Fruit fly (Drosophila melanogaster) Kc167 (cell line): ENCODE measurements around the gene Ptpmeg2.
A peak's percentile ranks its signal among the peaks of the same experiment; 100 is the strongest.

ENCODE experiments used
- Myc ChIP-seq: fragments of >200 bp; optimal IDR thresholded peaks from 2 replicates; lab custom pipeline; 2017; ENCODE audit warnings: missing external identifiers
- Sin3A ChIP-seq: fragments of >200 bp; optimal IDR thresholded peaks from 2 replicates; lab custom pipeline; 2018; ENCODE audit warnings: missing external identifiers
- h ChIP-seq: fragments of >200 bp; optimal IDR thresholded peaks from 3 replicates; lab custom pipeline; 2018; ENCODE audit warnings: missing external identifiers
- insv ChIP-seq: fragments of >200 bp; optimal IDR thresholded peaks from 3 replicates; lab custom pipeline; 2018; ENCODE audit warnings: missing external identifiers
- psq ChIP-seq: fragments of >200 bp; optimal IDR thresholded peaks from 2 replicates; lab custom pipeline; 2017; ENCODE audit warnings: missing external identifiers
- ttk ChIP-seq: sonication (Bioruptor generic); optimal IDR thresholded peaks from 2 replicates; lab custom pipeline; 2017; ENCODE audit warnings: missing external identifiers

The Ptpmeg2 gene

DNA sequence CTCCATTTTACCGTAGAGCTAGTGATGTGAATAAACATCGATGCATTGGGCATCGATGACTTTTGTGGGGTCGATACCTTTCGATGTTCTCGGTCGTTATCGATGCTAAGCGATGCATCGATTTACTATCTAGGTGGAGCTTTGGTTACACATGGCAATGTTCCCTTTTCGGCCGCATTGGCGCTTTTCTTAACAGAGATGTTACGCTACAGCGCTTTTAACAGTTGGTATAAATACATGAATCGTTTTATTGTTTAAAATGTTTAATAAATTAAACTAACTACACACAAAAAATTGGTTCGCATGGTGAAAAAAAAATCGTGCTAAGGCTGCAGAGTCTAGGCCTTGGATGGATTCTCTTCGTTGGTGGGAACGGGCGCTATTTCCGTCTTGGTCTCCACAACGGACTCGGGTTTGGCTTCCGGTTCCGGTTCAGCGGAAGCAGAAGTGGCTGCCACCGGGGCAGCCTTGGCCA is at the start of gene Ptpmeg2:
TSS of gene Ptpmeg2 (minus strand) at position 281 of the 475 bp plus-strand sequence.
- TF ChIP-seq psq (lab: Kevin White, UChicago) (no peak), Sin3A (lab: Kevin White, UChicago) (no peak), Myc (lab: Kevin White, UChicago) (no peak), ttk (lab: Kevin White, UChicago) (no peak)

DNA sequence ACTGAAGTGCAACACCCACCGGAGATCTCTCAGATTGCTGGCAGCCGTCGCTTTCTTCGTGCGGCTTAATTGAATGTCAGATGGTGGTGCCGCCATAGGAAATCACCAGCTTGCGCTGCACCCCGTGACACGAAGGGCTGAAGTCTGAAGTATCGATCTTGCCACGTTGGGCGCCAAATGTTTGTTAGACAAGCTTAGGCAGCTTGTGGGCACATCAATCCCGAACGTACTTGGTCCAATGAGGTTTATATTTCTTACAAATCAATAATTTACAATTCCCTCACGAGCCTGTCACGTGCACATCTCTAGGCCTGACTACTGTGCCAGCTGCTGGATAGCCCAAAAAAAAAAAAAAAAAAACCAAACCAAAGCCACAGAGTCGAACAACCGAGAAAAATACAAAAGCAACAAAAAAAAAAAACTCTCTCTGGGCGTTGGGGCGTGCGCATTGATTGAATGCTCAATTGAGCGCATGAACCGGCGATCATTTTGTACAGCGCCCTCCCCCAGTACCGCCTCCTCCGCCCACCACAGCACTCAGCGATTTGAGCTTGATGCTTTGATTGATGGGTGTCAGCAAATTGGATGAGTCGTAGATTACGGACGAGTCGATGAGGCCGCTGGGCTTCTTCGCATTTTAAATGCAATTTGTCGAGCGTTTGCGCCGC is 49.0 kb upstream of the Ptpmeg2 start:
- no peak for TF ChIP-seq Sin3A (lab: Kevin White, UChicago)
- TF ChIP-seq psq (lab: Kevin White, UChicago): no peak
- no peak for TF ChIP-seq insv (lab: Kevin White, UChicago)
- no peak for TF ChIP-seq Myc (lab: Kevin White, UChicago)
- no peak for TF ChIP-seq h
- TF ChIP-seq ttk (lab: Kevin White, UChicago): no peak

DNA sequence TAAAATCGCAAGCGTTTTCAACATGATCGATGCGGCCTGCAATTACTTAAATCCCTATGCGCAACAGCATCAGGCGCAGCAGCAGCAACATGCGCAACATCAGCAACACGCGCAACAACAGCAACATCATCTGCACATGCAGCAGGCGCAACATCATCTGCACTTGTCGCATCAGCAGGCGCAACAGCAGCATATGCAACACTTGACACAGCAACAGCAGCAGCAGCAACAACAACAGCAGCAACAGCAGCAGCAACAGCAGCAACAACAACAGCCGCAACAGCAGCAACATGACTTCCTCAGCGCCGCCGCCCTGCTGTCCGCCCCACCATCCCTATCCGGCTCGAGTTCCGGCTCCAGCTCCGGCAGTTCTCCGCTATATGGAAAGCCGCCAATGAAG is 35.7 kb upstream of the Ptpmeg2 start:
- no peak for TF ChIP-seq ttk (lab: Kevin White, UChicago)
- TF ChIP-seq Sin3A (lab: Kevin White, UChicago): no peak
- no peak for TF ChIP-seq insv (lab: Kevin White, UChicago)
- TF ChIP-seq psq (lab: Kevin White, UChicago): no peak
- no peak for TF ChIP-seq h
- TF ChIP-seq Myc (lab: Kevin White, UChicago): no peak

DNA sequence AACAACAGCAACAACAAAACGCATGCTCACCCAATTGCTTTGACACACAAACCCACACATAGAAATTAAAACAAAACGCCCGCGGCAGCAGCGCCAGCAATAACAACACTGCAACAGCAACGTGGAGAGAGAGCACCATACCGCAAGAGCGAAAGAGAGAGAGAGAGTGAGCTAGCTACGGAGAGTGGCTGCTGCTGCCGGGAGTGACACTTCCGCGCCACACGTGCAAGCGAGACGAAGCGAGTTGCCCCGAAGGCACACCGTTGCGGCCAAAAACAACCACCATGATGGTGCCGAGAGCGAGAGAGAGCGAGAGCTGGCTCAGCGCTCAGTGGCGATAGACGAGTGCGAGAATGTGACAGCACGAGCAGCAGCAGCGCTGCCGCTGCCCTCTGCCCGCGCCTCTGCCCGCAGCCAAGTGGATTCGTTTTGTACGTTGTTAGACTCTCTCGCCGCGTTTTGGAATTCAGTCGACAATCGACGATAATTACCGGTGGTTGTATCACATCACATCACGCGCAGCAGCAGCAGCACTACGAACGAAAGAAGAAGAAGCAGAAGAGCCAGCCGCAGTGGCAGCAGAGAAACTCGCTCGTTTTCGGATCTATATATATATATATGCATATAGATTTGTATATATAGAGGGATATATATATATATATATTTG is 34.9 kb upstream of the Ptpmeg2 start, which contains the start of gene btd:
TSS of gene btd (plus strand) at position 467 of the 667 bp plus-strand sequence.
- TF ChIP-seq Sin3A (lab: Kevin White, UChicago): no peak
- TF ChIP-seq Myc (lab: Kevin White, UChicago): no peak
- TF ChIP-seq ttk (lab: Kevin White, UChicago): no peak
- TF ChIP-seq insv (lab: Kevin White, UChicago): peak; percentile 2

DNA sequence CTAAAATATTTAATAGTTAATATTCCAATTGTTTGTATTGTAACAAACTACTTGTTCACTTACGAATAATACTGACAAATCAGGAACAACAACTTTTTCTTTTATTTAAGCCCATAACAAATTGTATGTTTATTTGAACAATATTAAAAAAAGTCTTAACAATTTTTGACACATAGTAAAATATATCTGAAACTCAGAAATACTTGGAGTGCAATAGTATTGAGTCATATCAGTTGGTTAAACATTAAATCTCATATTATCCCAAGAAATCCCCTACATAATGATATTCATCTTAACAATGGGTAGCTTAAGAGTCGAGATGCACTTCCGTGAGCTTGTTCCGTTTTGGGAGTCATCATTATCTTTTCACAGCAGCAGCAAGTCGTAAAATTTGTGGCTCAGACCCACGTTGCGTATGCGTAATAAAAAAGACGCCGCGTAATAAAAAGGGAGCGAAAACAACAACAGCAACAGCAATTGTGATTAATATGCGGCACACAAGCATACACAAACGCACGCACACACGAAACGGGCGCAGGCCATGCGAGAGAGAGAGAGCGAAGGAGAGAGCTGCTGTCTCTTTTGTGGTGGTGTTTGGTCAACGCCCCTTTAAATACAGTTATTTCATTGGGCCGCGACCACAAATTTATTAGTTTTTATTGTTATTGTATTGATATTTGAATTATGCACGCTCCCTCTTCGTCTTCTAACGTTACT is 33.5 kb upstream of the Ptpmeg2 start:
- TF ChIP-seq h (no peak), Sin3A (lab: Kevin White, UChicago) (no peak), psq (lab: Kevin White, UChicago) (no peak), insv (lab: Kevin White, UChicago) (no peak), ttk (lab: Kevin White, UChicago) (no peak), Myc (lab: Kevin White, UChicago) (no peak)

DNA sequence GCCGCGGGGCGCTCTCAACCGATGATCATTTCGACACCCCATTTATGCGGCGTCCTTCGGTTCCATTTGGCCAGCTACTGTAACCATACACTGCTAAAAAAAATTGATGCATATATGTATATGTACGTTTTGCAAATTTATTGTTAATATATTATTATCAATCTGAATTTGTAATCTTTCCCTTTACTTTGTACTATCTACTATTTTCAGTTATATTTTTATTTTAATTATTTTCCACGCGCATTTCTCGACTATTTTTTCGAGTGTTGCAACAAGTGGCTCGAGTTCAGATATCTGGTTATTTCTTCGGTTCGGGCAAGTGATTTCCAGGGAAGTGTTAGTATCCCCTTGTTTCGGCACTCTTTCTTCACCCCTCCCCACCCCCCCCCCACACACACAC is 30.2 kb upstream of the Ptpmeg2 start:
- TF ChIP-seq ttk (lab: Kevin White, UChicago): no peak
- no peak for TF ChIP-seq insv (lab: Kevin White, UChicago)
- TF ChIP-seq Myc (lab: Kevin White, UChicago): no peak
- TF ChIP-seq h: no peak
- TF ChIP-seq psq (lab: Kevin White, UChicago): no peak

DNA sequence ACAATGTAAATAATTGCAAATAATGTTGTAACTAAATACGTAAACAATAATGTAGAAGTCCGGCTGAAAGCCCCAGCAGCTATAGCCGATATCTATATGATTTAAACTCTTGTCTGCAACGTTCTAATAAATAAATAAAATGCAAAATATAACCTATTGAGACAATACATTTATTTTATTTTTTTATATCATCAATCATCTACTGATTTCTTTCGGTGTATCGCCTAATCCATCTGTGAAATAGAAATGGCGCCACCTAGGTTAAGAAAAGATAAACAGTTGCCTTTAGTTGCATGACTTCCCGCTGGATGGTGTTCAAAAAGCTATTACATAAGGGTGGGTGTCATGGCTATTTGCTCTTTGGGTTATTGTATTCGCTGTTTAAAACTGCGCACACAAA is 28.7 kb upstream of the Ptpmeg2 start:
- no peak for TF ChIP-seq Sin3A (lab: Kevin White, UChicago)
- no peak for TF ChIP-seq psq (lab: Kevin White, UChicago)
- no peak for TF ChIP-seq insv (lab: Kevin White, UChicago)
- no peak for TF ChIP-seq Myc (lab: Kevin White, UChicago)
- TF ChIP-seq ttk (lab: Kevin White, UChicago): no peak
- TF ChIP-seq h: no peak

DNA sequence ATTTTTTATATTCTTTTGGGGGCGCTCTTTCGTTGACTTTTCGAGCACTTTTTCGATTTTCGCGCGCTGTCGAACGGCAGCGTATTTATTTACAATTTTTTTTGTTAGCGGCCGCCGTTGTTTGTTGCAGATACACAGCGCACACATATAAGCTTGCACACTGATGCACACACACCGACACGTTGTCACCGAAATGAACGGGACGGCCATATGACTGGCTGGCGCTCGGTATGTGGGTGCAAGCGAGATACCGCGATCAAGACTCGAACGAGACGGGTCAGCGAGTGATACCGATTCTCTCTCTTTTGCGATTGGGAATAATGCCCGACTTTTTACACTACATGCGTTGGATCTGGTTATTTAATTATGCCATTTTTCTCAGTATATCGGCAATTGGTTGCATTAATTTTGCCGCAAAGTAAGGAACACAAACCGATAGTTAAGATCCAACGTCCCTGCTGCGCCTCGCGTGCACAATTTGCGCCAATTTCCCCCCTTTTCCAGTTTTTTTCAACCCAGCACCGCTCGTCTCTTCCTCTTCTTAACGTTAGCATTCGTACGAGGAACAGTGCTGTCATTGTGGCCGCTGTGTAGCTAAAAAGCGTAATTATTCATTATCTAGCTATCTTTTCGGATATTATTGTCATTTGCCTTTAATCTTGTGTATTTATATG is 27.7 kb upstream of the Ptpmeg2 start, which contains the start of gene nej:
TSS of gene nej (minus strand) at position 521 of the 674 bp plus-strand sequence.
- TF ChIP-seq h: no peak
- TF ChIP-seq psq (lab: Kevin White, UChicago): no peak

DNA sequence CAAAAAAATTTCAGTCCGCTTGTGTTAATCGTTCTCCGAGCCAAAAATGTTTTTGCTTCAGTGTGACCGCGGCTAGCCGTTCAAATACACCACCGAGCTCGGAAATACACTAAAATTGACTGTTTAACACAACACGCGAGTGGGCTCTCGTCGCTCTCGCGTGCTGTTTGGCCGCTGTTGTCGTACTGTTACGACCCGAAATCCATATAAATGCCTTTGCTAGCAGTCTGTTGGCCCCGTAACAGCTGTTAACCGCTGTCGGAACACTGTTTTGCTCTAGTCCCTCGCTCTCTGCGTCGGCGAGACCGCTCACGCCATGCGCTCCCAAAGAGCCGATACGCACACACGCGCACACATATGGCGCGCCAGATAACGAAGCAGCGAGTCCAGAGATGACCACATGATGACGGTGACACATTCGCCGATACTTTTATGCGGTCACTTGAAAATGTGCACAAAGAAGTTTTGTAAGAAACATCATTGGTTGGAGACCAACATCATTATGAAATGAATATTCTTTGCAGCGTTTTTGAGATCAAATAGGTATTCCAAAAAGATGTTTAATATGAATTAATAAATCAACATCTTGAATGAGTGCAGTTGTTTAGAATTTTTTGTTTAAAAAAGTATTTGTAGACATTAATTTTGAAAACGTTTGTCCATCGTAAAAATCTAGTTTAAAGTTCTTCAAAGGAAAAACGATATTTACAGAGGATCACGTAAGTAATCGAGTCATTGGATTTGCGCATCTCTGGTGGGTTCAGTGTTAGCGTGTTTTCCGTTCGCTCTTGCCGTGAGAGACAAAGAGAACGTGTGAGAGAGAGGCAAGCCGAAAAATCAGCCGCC is 26.8 kb upstream of the Ptpmeg2 start:
- TF ChIP-seq ttk (lab: Kevin White, UChicago) (no peak), insv (lab: Kevin White, UChicago) (no peak), Myc (lab: Kevin White, UChicago) (no peak), Sin3A (lab: Kevin White, UChicago) (no peak), h (no peak), psq (lab: Kevin White, UChicago) (no peak)

DNA sequence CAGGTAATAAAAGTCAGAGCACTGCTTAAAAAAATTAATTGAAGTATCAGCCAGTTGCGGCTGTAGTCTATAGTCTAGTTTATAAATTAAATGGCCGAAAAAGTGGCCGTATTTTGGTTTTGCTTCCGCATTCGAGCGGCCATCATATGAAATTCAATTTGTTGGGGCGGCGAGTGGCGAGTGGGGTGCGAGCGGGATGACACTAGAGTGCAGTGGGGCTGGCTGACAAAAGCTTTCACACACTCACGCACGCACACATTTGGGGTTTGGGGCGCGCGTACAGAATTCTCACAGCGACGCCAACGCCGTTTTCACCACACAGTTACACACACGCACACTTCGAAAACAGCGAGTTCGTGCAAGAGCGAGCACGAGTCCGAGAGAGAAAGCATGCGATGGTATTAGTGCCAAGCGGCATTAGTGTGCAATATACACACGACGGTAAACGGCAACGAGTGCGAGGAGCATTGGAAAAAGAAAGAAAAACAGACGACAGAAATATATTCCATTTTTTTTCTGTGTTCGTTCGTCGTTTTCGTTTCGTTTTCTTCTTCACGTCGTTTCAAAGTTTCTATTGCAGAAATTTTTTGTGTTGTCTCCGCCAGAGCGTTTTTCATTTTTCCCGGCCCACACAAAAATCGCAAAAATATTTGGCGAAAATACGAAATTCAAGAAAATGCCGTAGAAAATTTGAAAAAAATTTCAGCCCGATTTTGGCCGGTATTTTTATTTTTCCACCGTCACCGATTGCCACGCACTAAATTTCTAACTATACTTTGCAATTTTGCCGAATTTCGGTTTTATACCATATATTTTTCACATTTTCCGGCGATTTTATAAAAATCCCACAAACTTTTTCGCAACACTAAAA is 26.0 kb upstream of the Ptpmeg2 start:
- TF ChIP-seq Sin3A (lab: Kevin White, UChicago) (no peak), Myc (lab: Kevin White, UChicago) (no peak), ttk (lab: Kevin White, UChicago) (no peak)
